Worm (Caenorhabditis elegans) whole organism, late embryonic: Measurements from ENCODE around the gene glb-16.

Experiments used
- C08G9.2 ChIP-seq: sonication (generic microtip); optimal IDR thresholded peaks from 2 replicates; lab custom pipeline; 2016; ENCODE audit warnings: mild to moderate bottlenecking, missing genetic modification characterization, moderate library complexity, missing compliant biosample characterization
- C38D4.7 ChIP-seq: fragments of 200-800 bp; sonication (Bioruptor generic); optimal IDR thresholded peaks from 2 replicates; lab custom pipeline; 2018; ENCODE audit warnings: mild to moderate bottlenecking, missing genetic modification characterization, moderate library complexity, missing compliant biosample characterization
- ahr-1 ChIP-seq: sonication (generic microtip); optimal IDR thresholded peaks from 2 replicates; lab custom pipeline; 2016; ENCODE audit warnings: missing genetic modification characterization, missing compliant biosample characterization
- ama-1 ChIP-seq: fragments of 150-350 bp; optimal IDR thresholded peaks from 2 replicates; lab custom pipeline; 2014
- ceh-14 ChIP-seq: sonication (generic microtip); optimal IDR thresholded peaks from 2 replicates; lab custom pipeline; 2016; ENCODE audit warnings: missing genotype, missing genetic modification characterization, missing compliant biosample characterization
- ceh-18 ChIP-seq: sonication (generic microtip); optimal IDR thresholded peaks from 2 replicates; lab custom pipeline; 2016; ENCODE audit warnings: missing genetic modification characterization, missing compliant biosample characterization
- ceh-2 ChIP-seq: sonication (generic microtip); optimal IDR thresholded peaks from 2 replicates; lab custom pipeline; 2016; ENCODE audit warnings: missing genotype, missing genetic modification characterization, missing compliant biosample characterization
- ceh-22 ChIP-seq: sonication (generic microtip); optimal IDR thresholded peaks from 2 replicates; lab custom pipeline; 2017; ENCODE audit warnings: missing biosample characterization, missing genetic modification characterization
- ceh-24 ChIP-seq: sonication (generic microtip); optimal IDR thresholded peaks from 2 replicates; lab custom pipeline; 2016; ENCODE audit warnings: mild to moderate bottlenecking, missing genetic modification characterization, missing compliant biosample characterization
- ceh-34 ChIP-seq: sonication (generic microtip); optimal IDR thresholded peaks from 2 replicates; lab custom pipeline; 2016; ENCODE audit warnings: mild to moderate bottlenecking, missing genetic modification characterization, missing compliant biosample characterization
- ceh-48 ChIP-seq: sonication (generic microtip); optimal IDR thresholded peaks from 2 replicates; lab custom pipeline; 2016; ENCODE audit warnings: missing genetic modification characterization, inconsistent platforms, missing compliant biosample characterization
- ceh-9 ChIP-seq: sonication (generic microtip); optimal IDR thresholded peaks from 2 replicates; lab custom pipeline; 2016; ENCODE audit warnings: mild to moderate bottlenecking, missing genetic modification characterization, inconsistent platforms, missing compliant biosample characterization
- dmd-4 ChIP-seq: sonication (generic microtip); optimal IDR thresholded peaks from 2 replicates; lab custom pipeline; 2016; ENCODE audit warnings: borderline replicate concordance, missing genetic modification characterization, missing compliant biosample characterization
- ets-4 ChIP-seq: sonication (generic microtip); optimal IDR thresholded peaks from 2 replicates; lab custom pipeline; 2016; ENCODE audit warnings: missing genetic modification characterization, missing compliant biosample characterization
- fax-1 ChIP-seq: sonication (generic microtip); optimal IDR thresholded peaks from 2 replicates; lab custom pipeline; 2016; ENCODE audit warnings: missing genotype, missing genetic modification characterization, missing compliant biosample characterization
- fkh-6 ChIP-seq: sonication (generic microtip); optimal IDR thresholded peaks from 2 replicates; lab custom pipeline; 2016; ENCODE audit warnings: missing genetic modification characterization, missing compliant biosample characterization
- hlh-30 ChIP-seq: sonication (generic microtip); optimal IDR thresholded peaks from 2 replicates; lab custom pipeline; 2017; ENCODE audit warnings: antibody characterized with exemption, missing genetic modification characterization, missing compliant biosample characterization; ENCODE audit not compliant: insufficient read depth
- hlh-6 ChIP-seq: sonication (generic microtip); optimal IDR thresholded peaks from 2 replicates; lab custom pipeline; 2016; ENCODE audit warnings: missing genotype, missing genetic modification characterization, missing compliant biosample characterization
- hlh-8 ChIP-seq: sonication (generic microtip); optimal IDR thresholded peaks from 2 replicates; lab custom pipeline; 2016; ENCODE audit warnings: missing genotype, missing genetic modification characterization, missing compliant biosample characterization
- lim-6 ChIP-seq: sonication (generic microtip); optimal IDR thresholded peaks from 2 replicates; lab custom pipeline; 2016; ENCODE audit warnings: missing genetic modification characterization, missing compliant biosample characterization
- lin-11 ChIP-seq: fragments of 200-800 bp; sonication (Bioruptor generic); optimal IDR thresholded peaks from 2 replicates; lab custom pipeline; 2018; ENCODE audit warnings: mild to moderate bottlenecking, missing genetic modification characterization, missing compliant biosample characterization
- nfya-1 ChIP-seq: sonication (generic microtip); optimal IDR thresholded peaks from 2 replicates; lab custom pipeline; 2017; ENCODE audit warnings: missing genetic modification characterization, mild to moderate bottlenecking, missing compliant biosample characterization, antibody characterized with exemption, moderate library complexity
- nhr-11 ChIP-seq: fragments of 150-350 bp; optimal IDR thresholded peaks from 2 replicates; lab custom pipeline; 2014; ENCODE audit warnings: missing biosample characterization, missing genetic modification characterization
- npax-4 ChIP-seq: sonication (generic microtip); optimal IDR thresholded peaks from 2 replicates; lab custom pipeline; 2016; ENCODE audit warnings: missing genetic modification characterization, missing compliant biosample characterization
- odd-2 ChIP-seq: sonication (generic microtip); optimal IDR thresholded peaks from 2 replicates; lab custom pipeline; 2017; ENCODE audit warnings: antibody characterized with exemption, mild to moderate bottlenecking, missing genetic modification characterization, missing compliant biosample characterization
- pag-3 ChIP-seq: sonication (generic microtip); optimal IDR thresholded peaks from 2 replicates; lab custom pipeline; 2016; ENCODE audit warnings: missing compliant biosample characterization, missing genetic modification characterization, borderline replicate concordance
- pat-9 ChIP-seq: fragments of 200-800 bp; sonication (Bioruptor generic); optimal IDR thresholded peaks from 2 replicates; lab custom pipeline; 2018; ENCODE audit warnings: mild to moderate bottlenecking, missing genetic modification characterization, moderate library complexity, missing compliant biosample characterization
- pax-1 ChIP-seq: fragments of 150-350 bp; optimal IDR thresholded peaks from 2 replicates; lab custom pipeline; 2014; ENCODE audit warnings: missing biosample characterization, missing genetic modification characterization
- pqm-1 ChIP-seq: sonication (generic microtip); optimal IDR thresholded peaks from 2 replicates; lab custom pipeline; 2016; ENCODE audit warnings: missing genetic modification characterization, missing compliant biosample characterization
- pros-1 ChIP-seq: fragments of 150-350 bp; optimal IDR thresholded peaks from 2 replicates; lab custom pipeline; 2014; ENCODE audit warnings: missing biosample characterization, missing genetic modification reagents, missing genetic modification characterization
- ref-2 ChIP-seq: sonication (generic microtip); optimal IDR thresholded peaks from 2 replicates; lab custom pipeline; 2016; ENCODE audit warnings: missing genetic modification characterization, missing compliant biosample characterization
- rnt-1 ChIP-seq: sonication (generic microtip); optimal IDR thresholded peaks from 2 replicates; lab custom pipeline; 2016; ENCODE audit warnings: missing genetic modification characterization, missing compliant biosample characterization
- tbx-2 ChIP-seq: sonication (generic microtip); optimal IDR thresholded peaks from 2 replicates; lab custom pipeline; 2016; ENCODE audit warnings: missing genetic modification characterization, missing compliant biosample characterization
- tbx-7 ChIP-seq: sonication (generic microtip); optimal IDR thresholded peaks from 2 replicates; lab custom pipeline; 2016; ENCODE audit warnings: missing genotype, missing genetic modification characterization, missing compliant biosample characterization
- unc-42 ChIP-seq: sonication (generic microtip); optimal IDR thresholded peaks from 2 replicates; lab custom pipeline; 2016; ENCODE audit warnings: missing genotype, missing genetic modification characterization, missing compliant biosample characterization
- unc-55 ChIP-seq: sonication (generic microtip); optimal IDR thresholded peaks from 2 replicates; lab custom pipeline; 2017; ENCODE audit warnings: missing biosample characterization, missing genetic modification reagents, missing genetic modification characterization
- unc-86 ChIP-seq: sonication (generic microtip); optimal IDR thresholded peaks from 2 replicates; lab custom pipeline; 2016; ENCODE audit warnings: missing genetic modification characterization, missing compliant biosample characterization
- zip-5 ChIP-seq: sonication (generic microtip); optimal IDR thresholded peaks from 2 replicates; lab custom pipeline; 2016; ENCODE audit warnings: missing genetic modification characterization, missing compliant biosample characterization

Gene glb-16

DNA sequence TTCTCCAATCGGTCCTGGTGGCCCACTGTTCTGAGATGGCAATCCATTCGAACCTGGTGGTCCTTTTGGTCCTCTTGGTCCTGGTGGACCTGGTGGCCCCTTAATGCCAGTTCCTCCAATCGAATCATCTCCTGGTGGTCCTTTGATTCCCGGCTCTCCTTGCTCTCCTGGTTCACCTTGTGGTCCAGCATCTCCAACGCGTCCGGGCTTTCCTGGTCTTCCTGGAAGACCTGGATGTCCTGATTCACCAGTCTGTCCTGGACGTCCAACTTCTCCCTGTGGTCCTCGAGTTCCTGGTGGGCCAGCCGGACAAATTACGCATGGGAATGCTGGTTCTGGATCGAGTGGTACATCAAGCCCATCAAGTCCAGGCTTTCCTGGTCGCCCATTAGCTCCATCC is 3.1 kb downstream of the glb-16 start:
- TF ChIP-seq hlh-6 (tag; lab: Kevin White, UChicago) (peak; percentile 43), fkh-6 (tag; lab: Kevin White, UChicago) (no peak), ceh-9 (tag; lab: Kevin White, UChicago) (peak; percentile 19)

DNA sequence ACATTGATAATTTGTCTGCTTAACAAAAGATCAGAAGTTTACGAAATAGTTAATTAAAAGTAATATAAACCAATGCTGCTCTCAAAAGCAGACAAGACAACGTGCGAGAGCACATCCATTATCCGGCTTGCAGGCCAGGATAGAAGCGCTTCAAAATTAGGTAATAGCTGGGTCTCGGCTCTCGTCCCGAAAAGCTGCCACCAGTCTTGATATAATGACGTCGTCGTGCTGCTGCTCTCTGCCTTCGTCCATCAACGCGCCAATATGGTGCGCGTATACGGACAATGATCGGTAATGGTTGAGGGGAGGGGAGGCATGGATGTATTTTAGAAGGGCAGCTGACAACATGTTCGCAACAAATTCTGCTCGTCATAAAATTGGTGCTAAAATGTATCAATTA is 5.5 kb downstream of the glb-16 start:
- TF ChIP-seq ceh-14 (tag; lab: Kevin White, UChicago) (no peak), nfya-1 (tag; lab: Kevin White, UChicago) (no peak), pat-9 (tag; lab: Kevin White, UChicago) (no peak), ceh-24 (tag; lab: Kevin White, UChicago) (no peak), fkh-6 (tag; lab: Kevin White, UChicago) (no peak), ceh-48 (no peak), fax-1 (tag; lab: Kevin White, UChicago) (no peak)

DNA sequence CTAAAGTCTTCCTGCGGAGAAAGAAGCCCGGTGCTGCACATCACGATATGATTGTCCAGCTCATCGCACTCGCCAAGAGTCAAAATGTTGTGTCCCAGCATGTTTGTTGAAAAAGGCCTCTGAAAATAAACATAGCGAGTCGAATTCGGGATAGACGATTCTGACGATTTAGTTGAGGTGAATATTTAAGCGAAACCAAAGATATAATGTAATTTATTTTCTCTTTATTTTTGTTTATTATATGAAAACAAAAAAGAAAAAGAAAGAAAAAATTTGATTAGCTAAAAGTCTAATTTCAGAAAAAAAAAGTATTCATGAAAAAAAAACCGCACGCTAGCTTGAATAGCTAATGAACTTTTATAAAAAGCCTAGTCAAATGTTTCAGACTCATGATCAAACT is 7.3 kb downstream of the glb-16 start, which contains the start of gene ceh-14:
Gene ceh-14, minus strand, starts transcription at position 101 of the 400 bp plus-strand sequence.
- TF ChIP-seq dmd-4 (tag; lab: Kevin White, UChicago) (no peak), npax-4 (no peak), pag-3 (tag; lab: Kevin White, UChicago) (no peak), fkh-6 (tag; lab: Kevin White, UChicago) (no peak), ceh-34 (tag; lab: Kevin White, UChicago) (no peak), ets-4 (no peak), unc-86 (no peak), hlh-6 (tag; lab: Kevin White, UChicago) (no peak)

DNA sequence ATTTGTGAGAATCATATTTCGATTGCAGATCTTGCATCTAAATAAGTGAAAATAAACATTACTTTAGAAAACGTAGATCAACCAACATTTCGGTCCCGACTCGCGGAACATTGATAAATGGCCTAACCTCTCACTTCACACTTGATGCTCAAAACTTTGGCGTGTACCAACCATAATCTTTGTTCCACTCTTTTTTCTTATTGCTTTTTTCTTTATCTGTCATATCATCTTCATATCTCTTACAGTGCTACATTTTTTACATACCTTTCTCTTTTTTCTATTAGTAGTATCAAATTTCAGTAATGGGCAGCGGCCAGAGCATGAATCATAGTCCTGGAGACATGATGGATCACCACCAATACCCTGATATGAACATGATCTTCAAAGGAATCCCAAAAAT is 14.7 kb downstream of the glb-16 start, which contains the start of gene F46C8.3:
Gene F46C8.3, plus strand, starts transcription at position 301 of the 400 bp plus-strand sequence.
- no peak for TF ChIP-seq pros-1 (tag; lab: Kevin White, UChicago)
- no peak for TF ChIP-seq unc-42 (tag; lab: Kevin White, UChicago)
- TF ChIP-seq ceh-9 (tag; lab: Kevin White, UChicago): no peak
- TF ChIP-seq C08G9.2 (tag; lab: Kevin White, UChicago): no peak
- no peak for TF ChIP-seq nfya-1 (tag; lab: Kevin White, UChicago)
- no peak for TF ChIP-seq lin-11
- no peak for TF ChIP-seq hlh-30 (tag; lab: Kevin White, UChicago)
- no peak for TF ChIP-seq hlh-8 (tag; lab: Kevin White, UChicago)

DNA sequence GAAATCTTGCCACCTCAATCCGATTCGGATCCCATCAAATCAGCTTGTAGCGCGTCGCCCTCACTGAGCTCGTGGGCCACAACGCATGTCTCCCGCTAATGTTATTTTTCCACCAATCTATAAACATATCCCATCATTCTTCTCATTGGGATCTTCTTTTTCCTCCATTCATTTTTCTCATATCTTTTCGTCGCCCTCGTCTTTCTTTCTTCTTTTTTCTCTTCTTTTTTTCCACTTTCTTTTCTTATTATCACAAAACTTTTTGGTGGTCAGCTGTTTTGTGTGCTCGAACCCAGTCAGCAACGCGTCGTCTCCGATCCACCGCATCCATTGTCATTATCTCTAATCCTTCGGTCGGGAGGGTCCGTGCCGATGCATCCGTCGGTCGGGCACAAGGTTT is 16.1 kb downstream of the glb-16 start:
- TF ChIP-seq unc-55 (peak; percentile 22), nhr-11 (tag; lab: Kevin White, UChicago) (no peak), ama-1 (lab: Kevin White, UChicago) (no peak), ceh-18 (tag; lab: Kevin White, UChicago) (peak; percentile 80), tbx-2 (tag; lab: Kevin White, UChicago) (peak; percentile 4), rnt-1 (tag; lab: Kevin White, UChicago) (peak; percentile 68), ceh-34 (tag; lab: Kevin White, UChicago) (peak; percentile 34), ahr-1 (tag; lab: Kevin White, UChicago) (no peak), pax-1 (tag; lab: Kevin White, UChicago) (no peak), C38D4.7 (GFP tag; lab: Kevin White, UChicago) (no peak), ceh-22 (tag; lab: Kevin White, UChicago) (no peak), ref-2 (tag; lab: Kevin White, UChicago) (no peak), odd-2 (tag; lab: Kevin White, UChicago) (no peak), nfya-1 (tag; lab: Kevin White, UChicago) (peak; percentile 8), ceh-24 (tag; lab: Kevin White, UChicago) (no peak), tbx-7 (no peak), ceh-2 (tag; lab: Kevin White, UChicago) (no peak), pros-1 (tag; lab: Kevin White, UChicago) (no peak), lim-6 (tag; lab: Kevin White, UChicago) (no peak), zip-5 (tag; lab: Kevin White, UChicago) (no peak), pqm-1 (tag; lab: Kevin White, UChicago) (no peak), pat-9 (tag; lab: Kevin White, UChicago) (no peak)
